Worm (Caenorhabditis elegans) whole organism, L4/young adult: ENCODE measurements around the gene pen-2.

Experiments used
- W03F9.2 ChIP-seq: fragments of 150-350 bp; optimal IDR thresholded peaks from 2 replicates; lab custom pipeline; 2014; ENCODE audit warnings: missing biosample characterization, missing genetic modification characterization
- dao-5 ChIP-seq: sonication (generic microtip); optimal IDR thresholded peaks from 2 replicates; lab custom pipeline; 2016; ENCODE audit warnings: missing genotype, missing genetic modification characterization, moderate library complexity, missing compliant biosample characterization
- him-1 ChIP-seq: sonication (generic microtip); optimal IDR thresholded peaks from 2 replicates; lab custom pipeline; 2016; ENCODE audit warnings: missing genotype, missing genetic modification reagents, missing genetic modification characterization, missing compliant biosample characterization

ce11 chrIII:11311466-11311865 is 31.7 kb upstream of the pen-2 start, which contains the start of gene rab-35:
- TF ChIP-seq him-1 (tag; lab: Kevin White, UChicago): no peak
- TF ChIP-seq dao-5 (tag; lab: Kevin White, UChicago): no peak
- TF ChIP-seq W03F9.2 (tag; lab: Kevin White, UChicago): no peak
